Fruit fly (Drosophila melanogaster) whole organism: ENCODE data around the gene CG9921.

ENCODE experiments used
- CG8478 ChIP-seq: fragments of >200 bp; optimal IDR thresholded peaks from 2 replicates; lab custom pipeline; 2018; ENCODE audit warnings: inconsistent platforms
- EcR ChIP-seq, 2 experiments: fragments of >200 bp; optimal IDR thresholded peaks; 2 replicates each; lab custom pipeline; 2017; ENCODE audit warnings: missing biosample characterization in 2 of 2, missing genetic modification characterization in 2 of 2, missing genetic modification reagents in 2 of 2
- pan ChIP-seq: fragments of >200 bp; optimal IDR thresholded peaks from 2 replicates; lab custom pipeline; 2017
- psq ChIP-seq: fragments of >200 bp; optimal IDR thresholded peaks from 2 replicates; lab custom pipeline; 2017

DNA sequence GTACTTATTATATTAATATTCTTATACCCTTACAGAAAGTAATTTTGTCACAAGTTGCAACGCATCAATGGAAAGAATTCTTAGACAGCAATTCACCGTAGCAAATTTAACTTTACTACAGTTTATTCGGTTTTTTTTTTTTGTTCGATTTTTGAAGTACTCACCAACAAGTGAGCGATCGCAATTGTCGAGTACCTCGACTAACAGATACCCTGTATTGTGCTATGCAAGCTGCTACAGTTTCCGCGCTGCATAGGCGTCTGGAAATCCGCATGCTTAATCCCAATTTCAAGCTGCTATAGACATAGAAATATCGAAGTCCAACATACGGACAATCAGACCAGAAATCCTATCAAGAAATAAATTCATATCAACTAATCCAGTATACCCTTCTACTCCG lies 35.2 kb upstream of the CG9921 start:
- TF ChIP-seq EcR (GFP tag; optimal IDR thresholded peaks at IDR 0.05; lab: Kevin White, UChicago) = no peak
- no peak for TF ChIP-seq psq (lab: Kevin White, UChicago)
- TF ChIP-seq CG8478 (lab: Kevin White, UChicago) = no peak
- TF ChIP-seq pan (lab: Kevin White, UChicago) = no peak
